Fruit fly (Drosophila melanogaster) whole organism: ENCODE data around the gene CG14331.

Source experiments
- Dll ChIP-seq: fragments of >200 bp; optimal IDR thresholded peaks from 2 replicates; lab custom pipeline; 2017
- psq ChIP-seq: fragments of >200 bp; optimal IDR thresholded peaks from 2 replicates; lab custom pipeline; 2017

- TF ChIP-seq Dll (lab: Kevin White, UChicago) (no peak), psq (no peak)
These were observed 7.1 kb upstream of the CG14331 start for dm6 chr3R:17447615-17448014.
